Fruit fly (Drosophila melanogaster): ENCODE measurements around the gene Dab.

Gene Dab

DNA sequence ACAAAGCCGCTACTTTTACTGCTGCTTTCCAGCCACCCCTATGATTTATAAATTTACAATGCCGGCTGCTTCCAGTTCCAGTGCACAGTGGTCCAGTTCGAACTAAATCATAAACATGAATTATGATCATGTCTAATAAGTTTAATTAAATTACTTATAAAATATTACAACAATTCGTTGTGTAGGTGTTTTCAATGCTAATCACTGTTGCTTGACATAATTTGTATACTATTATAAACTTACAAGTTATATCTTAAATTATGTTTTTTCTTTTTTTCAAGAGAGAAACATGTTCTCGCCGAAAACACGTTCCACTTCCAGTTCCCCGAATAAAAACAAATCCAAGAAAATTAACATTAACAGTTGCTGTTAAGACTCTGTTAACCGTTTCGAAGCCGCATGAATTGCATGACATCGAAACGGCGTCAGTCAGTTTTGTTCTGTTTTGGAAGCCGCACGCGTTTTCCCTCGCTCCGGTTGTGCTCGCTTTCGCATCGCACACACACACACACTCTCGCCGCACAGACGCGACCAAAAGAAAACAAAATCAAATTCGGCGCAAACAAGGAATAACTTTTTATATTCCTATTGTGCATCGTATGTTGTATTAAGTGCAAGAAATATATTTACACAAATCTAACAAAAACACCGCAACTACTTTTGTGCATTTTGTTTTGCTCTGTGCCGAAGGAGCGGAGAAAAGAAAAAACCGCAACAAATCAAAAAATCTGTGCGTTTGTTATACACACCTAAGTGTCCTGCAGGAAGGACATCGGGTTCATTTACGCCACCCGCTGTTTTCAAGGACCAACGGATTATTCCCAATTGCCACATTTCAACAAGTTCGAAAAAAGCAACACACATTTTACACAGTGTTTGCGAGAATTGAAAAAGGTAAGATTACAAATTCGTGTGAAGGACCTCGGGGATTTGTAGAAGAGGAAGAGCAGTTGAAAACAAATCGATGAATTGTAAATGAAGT is 54.0 kb downstream of the Dab start, which contains the start of gene Nrt (continued):
- TF ChIP-seq HLH4C (GFP tag; IDR thresholded peaks at IDR 0.05; ENCODE audit: partially characterized antibody) (no peak), cas (GFP tag; IDR thresholded peaks at IDR 0.05) (no peak), Fer1 (GFP tag; optimal IDR thresholded peaks at IDR 0.05) (peak; percentile 82), grau (tag; optimal IDR thresholded peaks at IDR 0.05) (peak; percentile 77), CG8388 (GFP tag; optimal IDR thresholded peaks at IDR 0.05) (peak; percentile 74), gsb (GFP tag; IDR thresholded peaks at IDR 0.05) (no peak), Bdp1 (GFP tag; optimal IDR thresholded peaks at IDR 0.05) (no peak), CG13123 (GFP tag; optimal IDR thresholded peaks at IDR 0.05) (peak; percentile 16), Neu2 (GFP tag; optimal IDR thresholded peaks at IDR 0.05; ENCODE audit: borderline replicate concordance) (peak; percentile 29), ato (GFP tag; IDR thresholded peaks at IDR 0.05; ENCODE audit: partially characterized antibody) (peak; percentile 43; the same call in 1 of the 2 replicates), CG34376 (GFP tag; optimal IDR thresholded peaks at IDR 0.05) (peak; percentile 63), CG17568 (GFP tag; optimal IDR thresholded peaks at IDR 0.05) (peak; percentile 77), so (GFP tag; IDR thresholded peaks at IDR 0.05) (no peak), disco-r (GFP tag; optimal IDR thresholded peaks at IDR 0.05) (no peak), nerfin-1 (tag; optimal IDR thresholded peaks at IDR 0.05) (peak; percentile 57), mirr (GFP tag; optimal IDR thresholded peaks at IDR 0.05) (no peak), Scr (GFP tag; IDR thresholded peaks at IDR 0.05; ENCODE audit: partially characterized antibody) (0 out of 2 replicates have a peak, but pooled peaks have one; percentile 34), fru (optimal IDR thresholded peaks at IDR 0.05) (no peak), zen (tag; optimal IDR thresholded peaks at IDR 0.05) (no peak), Aef1 (GFP tag; IDR thresholded peaks at IDR 0.05) (peak; percentile 48; the same call in 1 of the 3 replicates), Dp (GFP tag; optimal IDR thresholded peaks at IDR 0.05) (no peak), BEAF-32 (GFP tag; optimal IDR thresholded peaks at IDR 0.05) (no peak), trh (GFP tag; optimal IDR thresholded peaks at IDR 0.05) (no peak), nerfin-2 (GFP tag; IDR thresholded peaks at IDR 0.05; ENCODE audit: partially characterized antibody) (0 out of 2 replicates have a peak, but pooled peaks have one; percentile 40), CG6175 (GFP tag; IDR thresholded peaks at IDR 0.05) (no peak), ab (GFP tag; optimal IDR thresholded peaks at IDR 0.05) (no peak), kni (GFP tag; optimal IDR thresholded peaks at IDR 0.05) (peak; percentile 9), otp (GFP tag; IDR thresholded peaks at IDR 0.05) (no peak), hth (optimal IDR thresholded peaks at IDR 0.05) (no peak), fd3F (GFP tag; optimal IDR thresholded peaks at IDR 0.05) (peak; percentile 27), tup (GFP tag; optimal IDR thresholded peaks at IDR 0.05) (peak; percentile 11), sens (GFP tag) (peak; percentile 75), Abd-B (GFP tag; optimal IDR thresholded peaks at IDR 0.05) (no peak), scrt (GFP tag; optimal IDR thresholded peaks at IDR 0.05) (peak; percentile 45), crp (GFP tag; optimal IDR thresholded peaks at IDR 0.05) (no peak), Eip74EF (GFP tag; optimal IDR thresholded peaks at IDR 0.05) (peak in 1 of 2 experiments; percentile 55), CG12071 (GFP tag; optimal IDR thresholded peaks at IDR 0.05) (no peak), Vsx1 (GFP tag; optimal IDR thresholded peaks at IDR 0.05) (peak; percentile 56), caup (GFP tag; optimal IDR thresholded peaks at IDR 0.05; ENCODE audit: severe bottlenecking) (peak; percentile 31), CG31388 (GFP tag; optimal IDR thresholded peaks at IDR 0.05) (no peak), usp (GFP tag; optimal IDR thresholded peaks at IDR 0.05) (no peak), Six4 (GFP tag; optimal IDR thresholded peaks at IDR 0.05) (peak; percentile 21), hb (GFP tag; IDR thresholded peaks at IDR 0.05; ENCODE audit: partially characterized antibody) (no peak), wek (GFP tag; optimal IDR thresholded peaks at IDR 0.05) (no peak), CG3065 (GFP tag; optimal IDR thresholded peaks at IDR 0.05) (no peak), CG10147 (GFP tag; optimal IDR thresholded peaks at IDR 0.05) (peak; percentile 83), bbx (GFP tag; IDR thresholded peaks at IDR 0.05; ENCODE audit: partially characterized antibody) (peak; percentile 50; the same call in 1 of the 2 replicates)
